Worm (Caenorhabditis elegans): Measurements from ENCODE around the gene ceh-63.
A peak's percentile ranks its signal among the peaks of the same experiment; 100 is the strongest.

DNA sequence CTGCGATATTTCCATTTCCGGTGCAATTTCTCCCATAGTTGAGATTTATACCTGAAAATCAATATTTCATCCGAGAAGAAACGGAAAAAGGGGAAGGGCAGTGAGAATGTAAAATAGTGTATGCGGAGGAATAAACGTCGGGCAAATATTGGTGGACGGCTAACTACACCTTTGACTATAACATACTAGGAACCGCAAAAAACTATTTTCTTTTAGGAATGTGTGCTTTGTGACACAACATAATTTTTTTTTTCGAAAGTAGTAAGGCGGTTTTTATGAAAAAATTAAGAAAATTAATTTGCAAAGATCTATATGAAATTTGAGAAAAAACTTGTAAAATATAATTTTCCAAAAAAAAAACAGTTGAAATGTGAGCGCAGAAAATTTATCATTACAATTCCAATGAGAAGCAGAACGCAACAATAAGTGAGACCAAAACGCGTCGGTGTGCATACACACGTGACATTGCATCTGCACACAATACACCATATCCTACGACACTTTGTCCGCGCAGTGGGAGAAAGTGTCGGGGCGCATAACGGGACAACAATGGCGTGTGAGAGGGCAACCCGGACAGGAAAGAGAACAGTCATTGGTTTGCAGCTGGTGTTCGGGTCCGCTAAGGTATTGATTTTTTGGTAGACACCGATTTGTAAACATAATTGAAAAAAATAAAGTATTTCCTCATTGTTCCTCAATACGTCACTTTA, 23.6 kb downstream of the ceh-63 start, which contains the start of the genes sax-1 and R11G1.2:
- TF ChIP-seq cog-1 (tag; optimal IDR thresholded peaks at IDR 0.05) = no peak
- peak; percentile 38; the same call in 1 of the 2 replicates for TF ChIP-seq T22C8.4 (GFP tag; IDR thresholded peaks at IDR 0.05)
- no peak for TF ChIP-seq flt-1 (GFP tag; IDR thresholded peaks at IDR 0.05)
- no peak for TF ChIP-seq med-1 (GFP tag; optimal IDR thresholded peaks at IDR 0.05; ENCODE audit: insufficient read depth)
- TF ChIP-seq ztf-23 (GFP tag; IDR thresholded peaks at IDR 0.05) = no peak

Measured in whole organism, midembryonic.